Fruit fly (Drosophila melanogaster): ENCODE data around the gene CG13251.

DNA sequence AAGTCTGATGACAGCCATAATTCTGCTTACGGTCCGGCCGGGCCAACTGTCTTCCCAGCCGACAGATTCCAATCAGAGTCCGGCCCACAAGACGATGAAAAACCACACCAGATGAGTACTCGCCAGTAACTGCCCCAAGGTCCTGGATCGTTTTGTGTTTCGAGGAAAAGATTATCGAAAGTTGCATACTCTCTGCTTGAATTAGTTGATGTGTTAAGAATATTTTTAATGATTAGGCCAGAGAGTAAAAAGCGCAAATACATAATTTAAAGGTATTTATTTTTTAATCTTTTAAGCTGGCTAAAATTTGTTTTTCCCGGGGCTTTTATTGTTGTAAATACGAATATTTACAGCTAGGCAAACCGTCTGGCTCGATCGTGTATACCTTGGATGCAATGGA lies 35.4 kb downstream of the CG13251 start:
- no peak for TF ChIP-seq CG12236 (GFP tag; optimal IDR thresholded peaks at IDR 0.05)
- no peak for TF ChIP-seq nmo (GFP tag; optimal IDR thresholded peaks at IDR 0.05)
- no peak for TF ChIP-seq Trl (optimal IDR thresholded peaks at IDR 0.05)
- TF ChIP-seq Trl (GFP tag; optimal IDR thresholded peaks at IDR 0.05), result no peak
- no peak for TF ChIP-seq fru (optimal IDR thresholded peaks at IDR 0.05)
- no peak for TF ChIP-seq wor (GFP tag; IDR thresholded peaks at IDR 0.05)
- no peak for TF ChIP-seq bbx (GFP tag; IDR thresholded peaks at IDR 0.05; ENCODE audit: partially characterized antibody)
- no peak for TF ChIP-seq tup (GFP tag; optimal IDR thresholded peaks at IDR 0.05)
- no peak for TF ChIP-seq lola (GFP tag; optimal IDR thresholded peaks at IDR 0.05)
- TF ChIP-seq Dp (GFP tag; optimal IDR thresholded peaks at IDR 0.05), result no peak
- no peak for TF ChIP-seq CG15514 (GFP tag; optimal IDR thresholded peaks at IDR 0.05)
- TF ChIP-seq CG12071 (GFP tag; optimal IDR thresholded peaks at IDR 0.05), result no peak
- TF ChIP-seq Sin3A (optimal IDR thresholded peaks at IDR 0.05), result no peak
- TF ChIP-seq lov (optimal IDR thresholded peaks at IDR 0.05), result no peak
- no peak for TF ChIP-seq lov (GFP tag; IDR thresholded peaks at IDR 0.05)
